Fruit fly (Drosophila melanogaster) whole organism, prepupa: Measurements from ENCODE around the gene CYLD.

ENCODE experiments used
- CG10631 ChIP-seq: fragments of 200-800 bp; sonication (Bioruptor generic); optimal IDR thresholded peaks from 2 replicates; lab custom pipeline; 2016; ENCODE audit warnings: missing biosample characterization, missing genetic modification characterization
- CG11902 ChIP-seq: fragments of 200-800 bp; sonication (Bioruptor generic); optimal IDR thresholded peaks from 3 replicates; lab custom pipeline; 2016; ENCODE audit warnings: missing biosample characterization, missing genetic modification characterization
- CG15336 ChIP-seq: fragments of 200-800 bp; sonication (Bioruptor generic); IDR thresholded peaks from 2 replicates; pipeline ENCODE4 v1.3.6; 2022; ENCODE audit warnings: missing biosample characterization, missing genetic modification characterization
- CG8119 ChIP-seq: fragments of 200-800 bp; sonication (Bioruptor generic); IDR thresholded peaks from 3 replicates; pipeline ENCODE4 v1.3.6; 2022; ENCODE audit warnings: missing biosample characterization, missing genetic modification characterization
- Gug ChIP-seq: fragments of 200-800 bp; sonication (Bioruptor generic); IDR thresholded peaks from 2 replicates; pipeline ENCODE4 v1.3.6; 2022; ENCODE audit warnings: missing biosample characterization, missing genetic modification characterization
- Hr39 ChIP-seq: fragments of 200-800 bp; sonication (Bioruptor generic); optimal IDR thresholded peaks from 2 replicates; lab custom pipeline; 2016; ENCODE audit warnings: missing biosample characterization, missing genetic modification characterization
- esn ChIP-seq: fragments of 200-800 bp; sonication (Bioruptor generic); optimal IDR thresholded peaks from 2 replicates; lab custom pipeline; 2016; ENCODE audit warnings: missing biosample characterization, mild to moderate bottlenecking, missing genetic modification characterization, moderate library complexity
- fd59A ChIP-seq: fragments of 200-800 bp; sonication (Bioruptor generic); optimal IDR thresholded peaks from 2 replicates; lab custom pipeline; 2017; ENCODE audit warnings: missing biosample characterization, mild to moderate bottlenecking, missing genetic modification characterization, missing genetic modification reagents

- TF ChIP-seq fd59A (no peak), esn (no peak), CG15336 (no peak), CG11902 (GFP tag; lab: Kevin White, UChicago) (no peak), CG10631 (GFP tag; lab: Kevin White, UChicago) (no peak), Gug (GFP tag; lab: Robert Waterston, UW) (no peak), CG8119 (no peak), Hr39 (no peak)
These were observed 2.3 kb upstream of the CYLD start, which contains the start of gene CG13138 for dm6 chr2L:10301918-10302317.
